Fruit fly (Drosophila melanogaster) whole organism, prepupa: ENCODE results near the gene CG4982.

Source experiments
- CG10631 ChIP-seq: fragments of 200-800 bp; sonication (Bioruptor generic); optimal IDR thresholded peaks from 2 replicates; lab custom pipeline; 2016; ENCODE audit warnings: missing biosample characterization, missing genetic modification characterization
- CG10669 ChIP-seq: fragments of 200-800 bp; sonication (Bioruptor generic); optimal IDR thresholded peaks from 3 replicates; lab custom pipeline; 2018; ENCODE audit warnings: missing biosample characterization, mild to moderate bottlenecking, missing genetic modification characterization, moderate library complexity
- CG11294 ChIP-seq: fragments of 200-800 bp; sonication (Bioruptor generic); IDR thresholded peaks from 2 replicates; pipeline ENCODE4 v1.3.6; 2022; ENCODE audit warnings: missing biosample characterization, missing genetic modification characterization
- CG11762 ChIP-seq: fragments of 200-800 bp; sonication (Bioruptor generic); optimal IDR thresholded peaks from 3 replicates; lab custom pipeline; 2016; ENCODE audit warnings: missing biosample characterization, missing genetic modification characterization; ENCODE audit not compliant: insufficient read depth
- CG11902 ChIP-seq: fragments of 200-800 bp; sonication (Bioruptor generic); optimal IDR thresholded peaks from 3 replicates; lab custom pipeline; 2016; ENCODE audit warnings: missing biosample characterization, missing genetic modification characterization
- CG15336 ChIP-seq: fragments of 200-800 bp; sonication (Bioruptor generic); IDR thresholded peaks from 2 replicates; pipeline ENCODE4 v1.3.6; 2022; ENCODE audit warnings: missing biosample characterization, missing genetic modification characterization
- CG16779 ChIP-seq: fragments of 200-800 bp; sonication (Bioruptor generic); optimal IDR thresholded peaks from 3 replicates; lab custom pipeline; 2017; ENCODE audit warnings: missing biosample characterization, mild to moderate bottlenecking, missing genetic modification characterization
- CG31627 ChIP-seq: fragments of 200-800 bp; sonication (Bioruptor generic); optimal IDR thresholded peaks from 3 replicates; lab custom pipeline; 2016; ENCODE audit warnings: missing biosample characterization, missing genetic modification characterization
- CG32006 ChIP-seq: fragments of 200-800 bp; sonication (Bioruptor generic); optimal IDR thresholded peaks from 3 replicates; lab custom pipeline; 2017; ENCODE audit warnings: missing biosample characterization, mild to moderate bottlenecking, missing genetic modification characterization
- CG34406 ChIP-seq: fragments of 200-800 bp; sonication (Bioruptor generic); optimal IDR thresholded peaks from 3 replicates; lab custom pipeline; 2016; ENCODE audit warnings: missing biosample characterization, missing genetic modification characterization
- CG3919 ChIP-seq: fragments of 200-800 bp; sonication (Bioruptor generic); optimal IDR thresholded peaks from 3 replicates; lab custom pipeline; 2016; ENCODE audit warnings: missing biosample characterization, missing genetic modification characterization
- CG4318 ChIP-seq: fragments of 200-800 bp; sonication (Bioruptor generic); optimal IDR thresholded peaks from 3 replicates; lab custom pipeline; 2017; ENCODE audit warnings: missing biosample characterization, mild to moderate bottlenecking, missing genetic modification characterization
- CG6276 ChIP-seq: fragments of 200-800 bp; sonication (Bioruptor generic); optimal IDR thresholded peaks from 2 replicates; lab custom pipeline; 2017; ENCODE audit warnings: missing biosample characterization, mild to moderate bottlenecking, missing genetic modification characterization
- CG6792 ChIP-seq: fragments of 200-800 bp; sonication (Bioruptor generic); optimal IDR thresholded peaks from 3 replicates; lab custom pipeline; 2016; ENCODE audit warnings: missing biosample characterization, missing genetic modification characterization
- CG6808 ChIP-seq: fragments of 200-800 bp; sonication (Bioruptor generic); optimal IDR thresholded peaks from 3 replicates; lab custom pipeline; 2017; ENCODE audit warnings: missing biosample characterization, missing genetic modification characterization, mild to moderate bottlenecking, moderate library complexity, missing genetic modification reagents
- CG6854 ChIP-seq: fragments of 200-800 bp; sonication (Bioruptor generic); optimal IDR thresholded peaks from 2 replicates; lab custom pipeline; 2017; ENCODE audit warnings: missing biosample characterization, mild to moderate bottlenecking, missing genetic modification characterization
- CG8119 ChIP-seq: fragments of 200-800 bp; sonication (Bioruptor generic); IDR thresholded peaks from 3 replicates; pipeline ENCODE4 v1.3.6; 2022; ENCODE audit warnings: missing biosample characterization, missing genetic modification characterization
- CG8319 ChIP-seq: fragments of 200-800 bp; sonication (Bioruptor generic); optimal IDR thresholded peaks from 3 replicates; lab custom pipeline; 2016; ENCODE audit warnings: missing biosample characterization, missing genetic modification characterization
- CG9139 ChIP-seq: fragments of 200-800 bp; sonication (Bioruptor generic); optimal IDR thresholded peaks from 3 replicates; lab custom pipeline; 2017; ENCODE audit warnings: missing biosample characterization, mild to moderate bottlenecking, missing genetic modification characterization
- Eip78C ChIP-seq: fragments of 200-800 bp; sonication (Bioruptor generic); peaks from one replicate; lab custom pipeline; 2016; ENCODE audit warnings: missing biosample characterization, missing genetic modification characterization
- Eip93F ChIP-seq: fragments of 200-800 bp; sonication (Bioruptor generic); optimal IDR thresholded peaks from 2 replicates; lab custom pipeline; 2016; ENCODE audit warnings: missing biosample characterization, mild to moderate bottlenecking, missing genetic modification characterization
- Ets21C ChIP-seq: fragments of 200-800 bp; sonication (Bioruptor generic); optimal IDR thresholded peaks from 3 replicates; lab custom pipeline; 2016; ENCODE audit warnings: missing biosample characterization, missing genetic modification characterization
- Ets96B ChIP-seq: fragments of 200-800 bp; optimal IDR thresholded peaks from 2 replicates; lab custom pipeline; 2019; ENCODE audit warnings: missing biosample characterization, mild to moderate bottlenecking, missing genetic modification characterization, moderate library complexity
- Gug ChIP-seq: fragments of 200-800 bp; sonication (Bioruptor generic); IDR thresholded peaks from 2 replicates; pipeline ENCODE4 v1.3.6; 2022; ENCODE audit warnings: missing biosample characterization, missing genetic modification characterization
- Hr38 ChIP-seq: sonication (Bioruptor generic); optimal IDR thresholded peaks from 2 replicates; lab custom pipeline; 2016; ENCODE audit warnings: missing biosample characterization, missing genetic modification characterization
- Hr39 ChIP-seq: fragments of 200-800 bp; sonication (Bioruptor generic); optimal IDR thresholded peaks from 2 replicates; lab custom pipeline; 2016; ENCODE audit warnings: missing biosample characterization, missing genetic modification characterization
- Hr4 ChIP-seq: fragments of 200-800 bp; sonication (Bioruptor generic); optimal IDR thresholded peaks from 3 replicates; lab custom pipeline; 2016; ENCODE audit warnings: missing biosample characterization, missing genetic modification characterization
- Lpt ChIP-seq: fragments of 200-800 bp; sonication (Bioruptor generic); optimal IDR thresholded peaks from 3 replicates; lab custom pipeline; 2016; ENCODE audit warnings: missing biosample characterization, missing genetic modification characterization
- OdsH ChIP-seq: fragments of 200-800 bp; sonication (Bioruptor generic); optimal IDR thresholded peaks from 3 replicates; lab custom pipeline; 2016; ENCODE audit warnings: missing biosample characterization, missing genetic modification characterization
- Smox ChIP-seq: fragments of 200-800 bp; sonication (Bioruptor generic); optimal IDR thresholded peaks from 3 replicates; lab custom pipeline; 2016; ENCODE audit warnings: missing biosample characterization, missing genetic modification characterization
- Sox102F ChIP-seq: fragments of 200-800 bp; sonication (Bioruptor generic); optimal IDR thresholded peaks from 2 replicates; lab custom pipeline; 2016; ENCODE audit warnings: missing biosample characterization, mild to moderate bottlenecking, missing genetic modification characterization
- achi ChIP-seq: fragments of 200-800 bp; sonication (Bioruptor generic); optimal IDR thresholded peaks from 3 replicates; lab custom pipeline; 2016; ENCODE audit warnings: missing biosample characterization, missing genetic modification characterization
- acj6 ChIP-seq: fragments of 200-800 bp; sonication (Bioruptor generic); optimal IDR thresholded peaks from 3 replicates; lab custom pipeline; 2016; ENCODE audit warnings: missing biosample characterization, missing genetic modification characterization
- cyc ChIP-seq: fragments of 200-800 bp; sonication (Bioruptor generic); optimal IDR thresholded peaks from 3 replicates; lab custom pipeline; 2016; ENCODE audit warnings: missing biosample characterization, missing genetic modification characterization
- dac ChIP-seq: fragments of 200-800 bp; sonication (Bioruptor generic); optimal IDR thresholded peaks from 2 replicates; lab custom pipeline; 2017; ENCODE audit warnings: missing biosample characterization, mild to moderate bottlenecking, missing genetic modification characterization
- dsx ChIP-seq: fragments of 200-800 bp; optimal IDR thresholded peaks from 3 replicates; lab custom pipeline; 2019; ENCODE audit warnings: missing biosample characterization, mild to moderate bottlenecking, missing genetic modification characterization, moderate library complexity; ENCODE audit not compliant: poor library complexity, severe bottlenecking
- esn ChIP-seq: fragments of 200-800 bp; sonication (Bioruptor generic); optimal IDR thresholded peaks from 2 replicates; lab custom pipeline; 2016; ENCODE audit warnings: missing biosample characterization, mild to moderate bottlenecking, missing genetic modification characterization, moderate library complexity
- fd59A ChIP-seq: fragments of 200-800 bp; sonication (Bioruptor generic); optimal IDR thresholded peaks from 2 replicates; lab custom pipeline; 2017; ENCODE audit warnings: missing biosample characterization, mild to moderate bottlenecking, missing genetic modification characterization, missing genetic modification reagents
- fd85E ChIP-seq: fragments of 200-800 bp; sonication (Bioruptor generic); optimal IDR thresholded peaks from 3 replicates; lab custom pipeline; 2016; ENCODE audit warnings: missing biosample characterization, missing genetic modification characterization
- lz ChIP-seq: fragments of 200-800 bp; sonication (Bioruptor generic); optimal IDR thresholded peaks from 3 replicates; lab custom pipeline; 2016; ENCODE audit warnings: missing biosample characterization, missing genetic modification characterization
- net ChIP-seq: fragments of 200-800 bp; sonication (Bioruptor generic); optimal IDR thresholded peaks from 3 replicates; lab custom pipeline; 2016; ENCODE audit warnings: missing biosample characterization, missing genetic modification characterization
- pdm3 ChIP-seq: fragments of 200-800 bp; sonication (Bioruptor generic); optimal IDR thresholded peaks from 3 replicates; lab custom pipeline; 2016; ENCODE audit warnings: missing biosample characterization, missing genetic modification characterization
- salr ChIP-seq, 2 experiments: fragments of 200-800 bp; sonication (Bioruptor generic); optimal IDR thresholded peaks; 3 replicates each; lab custom pipeline; 2016 to 2018; ENCODE audit warnings: missing biosample characterization in 2 of 2, missing genetic modification characterization in 2 of 2, mild to moderate bottlenecking in 1 of 2
- spab ChIP-seq: fragments of 200-800 bp; sonication (Bioruptor generic); optimal IDR thresholded peaks from 2 replicates; lab custom pipeline; 2017; ENCODE audit warnings: missing biosample characterization, mild to moderate bottlenecking, missing genetic modification characterization, missing genetic modification reagents
- ss ChIP-seq, 2 experiments: fragments of 200-800 bp; sonication (Bioruptor generic); optimal IDR thresholded peaks; 2 replicates in 1 of 2; 3 replicates in 1 of 2; lab custom pipeline; 2017 to 2018; ENCODE audit warnings: mild to moderate bottlenecking in 2 of 2, missing biosample characterization in 2 of 2, missing genetic modification characterization in 2 of 2, moderate library complexity in 1 of 2
- svp ChIP-seq: fragments of 200-800 bp; sonication (Bioruptor generic); peaks from one replicate; lab custom pipeline; 2016; ENCODE audit warnings: missing biosample characterization, missing genetic modification characterization

Gene CG4982

DNA sequence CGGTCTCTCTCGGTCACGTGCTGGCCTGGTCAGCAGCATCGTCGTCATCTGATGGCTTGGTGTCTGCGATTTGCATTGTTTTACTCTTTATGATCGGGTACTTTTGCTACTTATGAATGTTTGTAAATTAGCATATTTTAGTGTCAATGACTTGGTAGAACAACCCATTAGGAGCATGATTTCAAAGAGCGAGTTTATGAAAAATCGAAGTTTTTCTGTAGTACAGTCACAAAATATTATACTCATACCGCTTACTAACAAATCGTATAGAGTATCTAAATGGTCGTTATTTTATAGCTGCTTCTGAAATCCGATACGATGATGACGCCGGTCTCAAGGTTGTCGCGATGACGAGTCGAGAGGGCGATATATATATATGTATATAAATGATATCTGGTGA lies 15.0 kb upstream of the CG4982 start (continued):
- no peak for TF ChIP-seq fd85E
- TF ChIP-seq Hr38, result no peak
- TF ChIP-seq Eip93F (GFP tag; lab: Kevin White, UChicago), result no peak
- peak; percentile 3 for TF ChIP-seq cyc (GFP tag; lab: Kevin White, UChicago)
- peak; percentile 64 for TF ChIP-seq acj6
- TF ChIP-seq CG6808 (GFP tag; lab: Kevin White, UChicago), result peak; percentile 77
- TF ChIP-seq CG9139 (GFP tag; lab: Kevin White, UChicago), result peak; percentile 47
- peak; percentile 38 for TF ChIP-seq CG8319
- TF ChIP-seq CG16779 (tag; lab: Kevin White, UChicago), result peak; percentile 30
- TF ChIP-seq net (GFP tag; lab: Kevin White, UChicago), result peak; percentile 50
- peak; percentile 54 for TF ChIP-seq CG10631 (GFP tag; lab: Kevin White, UChicago)
- TF ChIP-seq Ets96B (tag; lab: Kevin White, UChicago), result peak; percentile 87
- peak; percentile 64 for TF ChIP-seq pdm3
- peak; percentile 29 for TF ChIP-seq Hr39 (GFP tag; lab: Kevin White, UChicago)
- peak; percentile 58 for TF ChIP-seq CG34406 (GFP tag; lab: Kevin White, UChicago)
- peak; percentile 78 for TF ChIP-seq spab (GFP tag; lab: Kevin White, UChicago)
- TF ChIP-seq fd59A (GFP tag; lab: Kevin White, UChicago), result peak; percentile 79
- no peak for TF ChIP-seq CG4318
- TF ChIP-seq ss (GFP tag; optimal IDR thresholded peaks at IDR 0.05; lab: Kevin White, UChicago), result peak; percentile 54 to 88
- peak; percentile 93 for TF ChIP-seq Eip78C (GFP tag; lab: Kevin White, UChicago)
- TF ChIP-seq CG3919 (GFP tag; lab: Kevin White, UChicago), result peak; percentile 55
- TF ChIP-seq dsx (GFP tag; lab: Kevin White, UChicago), result peak; percentile 77
- peak; percentile 85 for TF ChIP-seq CG10669 (GFP tag; lab: Kevin White, UChicago)
- TF ChIP-seq CG32006, result peak; percentile 9
- TF ChIP-seq Smox, result peak; percentile 10
- TF ChIP-seq CG11902, result peak; percentile 17
- no peak for TF ChIP-seq CG8119 (GFP tag; lab: Robert Waterston, UW)

dm6 chr3L:16288322-16288721 lies 12.9 kb upstream of the CG4982 start, which contains the start of gene CG13046:
Gene CG13046 (minus strand): TSS chr3L:16288422.
- TF ChIP-seq cyc (GFP tag; lab: Kevin White, UChicago) (no peak), ss (GFP tag; optimal IDR thresholded peaks at IDR 0.05; lab: Kevin White, UChicago) (no peak), Hr38 (no peak), CG11902 (no peak), CG6792 (GFP tag; lab: Kevin White, UChicago) (no peak), fd85E (no peak), net (GFP tag; lab: Kevin White, UChicago) (no peak), Lpt (no peak), salr (GFP tag; optimal IDR thresholded peaks at IDR 0.05; lab: Kevin White, UChicago) (no peak), CG4318 (no peak), CG31627 (GFP tag; lab: Kevin White, UChicago) (no peak), CG34406 (GFP tag; lab: Kevin White, UChicago) (no peak), Ets21C (GFP tag; lab: Kevin White, UChicago) (no peak), achi (GFP tag; lab: Kevin White, UChicago) (no peak), CG11294 (GFP tag; lab: Robert Waterston, UW) (no peak)

dm6 chr3L:16289067-16289466 lies 12.2 kb upstream of the CG4982 start:
- peak; percentile 8; the same call in 1 of the 2 replicates for TF ChIP-seq CG15336 (GFP tag; lab: Robert Waterston, UW)
- peak; percentile 18 for TF ChIP-seq Hr4 (GFP tag; lab: Kevin White, UChicago)
- TF ChIP-seq Eip93F (GFP tag; lab: Kevin White, UChicago), result no peak
- TF ChIP-seq CG6792 (GFP tag; lab: Kevin White, UChicago), result no peak
- TF ChIP-seq CG11762 (GFP tag; lab: Kevin White, UChicago), result peak; percentile 15
- no peak for TF ChIP-seq CG6854 (GFP tag; lab: Kevin White, UChicago)
- no peak for TF ChIP-seq fd85E
- TF ChIP-seq CG9139 (GFP tag; lab: Kevin White, UChicago), result no peak
- TF ChIP-seq esn (GFP tag; lab: Kevin White, UChicago), result no peak
- no peak for TF ChIP-seq CG6276 (GFP tag; lab: Kevin White, UChicago)
- TF ChIP-seq CG8319, result no peak
- peak; percentile 4 for TF ChIP-seq CG10669 (GFP tag; lab: Kevin White, UChicago)
- TF ChIP-seq lz (GFP tag; lab: Kevin White, UChicago), result no peak
- no peak for TF ChIP-seq cyc (GFP tag; lab: Kevin White, UChicago)
- no peak for TF ChIP-seq Gug (GFP tag; lab: Robert Waterston, UW)
- TF ChIP-seq CG34406 (GFP tag; lab: Kevin White, UChicago), result peak; percentile 5
- peak; percentile 33 for TF ChIP-seq CG10631 (GFP tag; lab: Kevin White, UChicago)
- peak; percentile 30 for TF ChIP-seq acj6
- no peak for TF ChIP-seq svp (GFP tag; lab: Kevin White, UChicago)
- TF ChIP-seq spab (GFP tag; lab: Kevin White, UChicago), result peak; percentile 12
- no peak for TF ChIP-seq Sox102F (GFP tag; lab: Kevin White, UChicago)
- peak; percentile 14 for TF ChIP-seq Ets96B (tag; lab: Kevin White, UChicago)
- no peak for TF ChIP-seq Hr39 (GFP tag; lab: Kevin White, UChicago)
- TF ChIP-seq dac (GFP tag; lab: Kevin White, UChicago), result no peak
- no peak for TF ChIP-seq Lpt
- TF ChIP-seq ss (GFP tag; optimal IDR thresholded peaks at IDR 0.05; lab: Kevin White, UChicago), result no peak
- TF ChIP-seq OdsH (GFP tag; lab: Kevin White, UChicago), result peak; percentile 26
